Fruit fly (Drosophila melanogaster): Measurements from ENCODE around the gene shakB.

The shakB gene

DNA sequence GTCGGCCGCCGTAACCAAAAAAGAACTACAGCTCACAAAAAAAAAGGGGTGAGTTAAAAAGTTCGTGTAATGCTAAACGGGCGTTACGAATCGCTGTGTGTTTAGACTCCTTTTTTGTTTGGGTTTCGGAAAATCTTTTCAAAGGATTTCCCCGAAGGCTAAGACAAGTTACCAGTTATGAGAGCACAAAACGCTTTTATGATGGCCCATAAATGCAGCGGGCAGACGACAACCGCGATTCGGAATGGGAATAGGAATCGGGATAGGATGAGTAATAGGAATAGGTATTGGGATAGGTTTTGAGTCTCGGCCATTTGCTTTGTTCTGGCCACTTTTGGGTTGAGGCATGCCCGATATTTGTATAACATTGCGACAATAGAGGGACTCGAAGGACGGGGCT, 202.4 kb downstream of the shakB start:
- TF ChIP-seq woc (GFP tag; optimal IDR thresholded peaks at IDR 0.05) (no peak), jim (GFP tag; optimal IDR thresholded peaks at IDR 0.05) (no peak), Hr78 (GFP tag; optimal IDR thresholded peaks at IDR 0.05) (no peak), fru (GFP tag; optimal IDR thresholded peaks at IDR 0.05) (no peak), usp (GFP tag; optimal IDR thresholded peaks at IDR 0.05) (no peak), HLH106 (tag; optimal IDR thresholded peaks at IDR 0.05) (no peak), brk (GFP tag; optimal IDR thresholded peaks at IDR 0.05) (no peak), rgr (GFP tag; optimal IDR thresholded peaks at IDR 0.05) (no peak), dl (GFP tag; optimal IDR thresholded peaks at IDR 0.05; ENCODE audit: insufficient read depth in 1 of 2, partially characterized antibody in 2 of 2) (no peak), foxo (GFP tag; optimal IDR thresholded peaks at IDR 0.05) (no peak), sv (GFP tag; optimal IDR thresholded peaks at IDR 0.05) (no peak)

DNA sequence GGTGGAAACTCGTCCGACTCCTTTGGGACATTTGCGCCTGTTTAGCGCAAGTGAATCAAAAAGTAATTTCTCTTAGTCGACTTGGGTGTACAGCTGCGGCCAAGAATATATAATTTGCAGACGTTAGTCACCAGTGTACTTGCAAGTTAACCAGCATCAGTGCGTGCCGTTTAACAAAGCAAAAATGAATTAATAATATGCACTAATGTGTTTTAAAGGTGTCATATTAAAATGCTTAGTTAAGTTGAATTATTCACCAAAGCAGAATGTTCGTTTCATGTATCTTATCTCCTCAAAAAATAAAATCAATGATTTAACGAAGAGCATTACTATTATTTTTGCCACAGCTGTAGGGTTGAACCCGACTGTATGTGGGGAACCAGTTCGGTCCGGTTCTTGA, 203.6 kb downstream of the shakB start:
- TF ChIP-seq CG9705 (GFP tag; optimal IDR thresholded peaks at IDR 0.05) (no peak), h (GFP tag; optimal IDR thresholded peaks at IDR 0.05) (no peak), dmrt93B (GFP tag; optimal IDR thresholded peaks at IDR 0.05) (no peak), Rel (GFP tag; optimal IDR thresholded peaks at IDR 0.05) (no peak), Rel (tag; optimal IDR thresholded peaks at IDR 0.05) (no peak), Hr83 (GFP tag; optimal IDR thresholded peaks at IDR 0.05; ENCODE audit: poor library complexity, severe bottlenecking) (no peak), dsf (GFP tag; optimal IDR thresholded peaks at IDR 0.05; ENCODE audit: borderline replicate concordance) (no peak), psq (GFP tag; optimal IDR thresholded peaks at IDR 0.05) (no peak), Dif (GFP tag; optimal IDR thresholded peaks at IDR 0.05; ENCODE audit: partially characterized antibody) (no peak), sv (GFP tag; optimal IDR thresholded peaks at IDR 0.05) (no peak), jim (GFP tag; optimal IDR thresholded peaks at IDR 0.05) (no peak), woc (GFP tag; optimal IDR thresholded peaks at IDR 0.05) (no peak), pan (optimal IDR thresholded peaks at IDR 0.05) (no peak)

DNA sequence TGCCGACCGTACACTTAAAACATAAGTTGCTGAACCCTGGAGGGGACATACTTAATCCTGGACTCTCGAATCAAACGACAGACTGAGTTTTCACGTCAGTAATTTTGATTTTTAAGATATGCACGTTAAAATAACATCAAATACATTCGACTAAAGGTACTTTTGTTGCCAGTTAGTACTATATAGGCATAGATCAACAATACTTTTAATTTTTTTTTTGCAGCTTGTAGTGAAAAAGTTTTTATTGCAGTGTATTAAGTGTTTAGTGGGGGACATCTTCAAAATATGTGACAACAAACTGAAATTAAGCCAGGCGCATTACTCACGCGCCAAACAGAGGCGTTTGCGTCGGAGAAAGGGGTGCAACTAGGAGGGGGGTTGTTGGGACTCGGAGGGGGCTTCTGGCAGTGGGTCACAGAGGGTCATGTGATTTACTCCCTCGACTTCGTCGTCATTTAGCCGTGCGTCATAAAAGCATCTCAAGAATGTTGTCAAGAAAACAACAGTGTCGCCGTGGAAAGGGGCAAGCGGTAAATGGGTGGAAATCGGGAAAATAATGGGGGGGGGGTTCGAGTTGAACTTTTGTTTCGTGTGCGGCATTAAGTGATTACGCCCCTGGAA, 205.0 kb downstream of the shakB start:
- TF ChIP-seq sv (GFP tag; optimal IDR thresholded peaks at IDR 0.05) (no peak), dl (GFP tag; optimal IDR thresholded peaks at IDR 0.05; ENCODE audit: insufficient read depth in 1 of 2, partially characterized antibody in 2 of 2) (no peak), ey (GFP tag; optimal IDR thresholded peaks at IDR 0.05) (no peak), Vsx2 (GFP tag; optimal IDR thresholded peaks at IDR 0.05; ENCODE audit: partially characterized antibody) (no peak), Hr78 (GFP tag; optimal IDR thresholded peaks at IDR 0.05) (no peak), usp (GFP tag; optimal IDR thresholded peaks at IDR 0.05) (no peak), woc (GFP tag; optimal IDR thresholded peaks at IDR 0.05) (no peak), Rel (GFP tag; optimal IDR thresholded peaks at IDR 0.05) (no peak), Rel (tag; optimal IDR thresholded peaks at IDR 0.05) (no peak), Sp1 (GFP tag; optimal IDR thresholded peaks at IDR 0.05) (no peak), fru (GFP tag; optimal IDR thresholded peaks at IDR 0.05) (no peak), Dif (GFP tag; optimal IDR thresholded peaks at IDR 0.05; ENCODE audit: partially characterized antibody) (no peak), Hnf4 (GFP tag; optimal IDR thresholded peaks at IDR 0.05) (no peak), Mio (GFP tag; optimal IDR thresholded peaks at IDR 0.05) (no peak), OdsH (GFP tag; optimal IDR thresholded peaks at IDR 0.05) (no peak), Dfd (GFP tag; optimal IDR thresholded peaks at IDR 0.05) (no peak), CrebA (GFP tag; optimal IDR thresholded peaks at IDR 0.05; ENCODE audit: borderline replicate concordance) (no peak), lola (GFP tag; optimal IDR thresholded peaks at IDR 0.05) (no peak), jim (GFP tag; optimal IDR thresholded peaks at IDR 0.05) (no peak), Jra (GFP tag; optimal IDR thresholded peaks at IDR 0.05) (no peak)

DNA sequence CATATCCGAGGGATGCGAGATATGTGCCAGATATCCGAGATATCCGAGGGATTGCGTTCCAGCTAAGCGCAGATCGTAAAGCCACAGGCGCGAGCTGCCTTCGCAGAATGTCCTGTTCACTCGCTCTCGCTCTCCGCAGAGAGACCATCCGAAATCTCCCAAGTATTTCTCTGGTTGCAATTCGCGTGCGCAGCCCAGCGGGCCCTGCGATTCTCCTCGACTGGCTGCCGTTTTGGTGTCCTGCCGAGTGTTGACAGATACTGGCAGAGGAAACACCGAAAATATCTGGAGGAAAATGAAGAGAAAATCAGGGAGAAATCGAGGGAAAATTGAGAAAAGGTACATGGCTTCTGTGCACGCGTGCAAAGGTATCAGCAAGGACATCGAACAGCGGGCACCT, 209.4 kb downstream of the shakB start:
- TF ChIP-seq CrebA (GFP tag; optimal IDR thresholded peaks at IDR 0.05; ENCODE audit: borderline replicate concordance) (no peak), OdsH (GFP tag; optimal IDR thresholded peaks at IDR 0.05) (no peak), Jra (GFP tag; optimal IDR thresholded peaks at IDR 0.05) (no peak), lola (GFP tag; optimal IDR thresholded peaks at IDR 0.05) (no peak), fru (GFP tag; optimal IDR thresholded peaks at IDR 0.05) (no peak), sv (GFP tag; optimal IDR thresholded peaks at IDR 0.05) (no peak), br (GFP tag; optimal IDR thresholded peaks at IDR 0.05) (no peak), Hr83 (GFP tag; optimal IDR thresholded peaks at IDR 0.05; ENCODE audit: poor library complexity, severe bottlenecking) (no peak), Rel (GFP tag; optimal IDR thresholded peaks at IDR 0.05) (no peak), Rel (tag; optimal IDR thresholded peaks at IDR 0.05) (no peak), rgr (GFP tag; optimal IDR thresholded peaks at IDR 0.05) (no peak), ey (GFP tag; optimal IDR thresholded peaks at IDR 0.05) (no peak), Dif (GFP tag; optimal IDR thresholded peaks at IDR 0.05; ENCODE audit: partially characterized antibody) (no peak), Hnf4 (GFP tag; optimal IDR thresholded peaks at IDR 0.05) (no peak), usp (GFP tag; optimal IDR thresholded peaks at IDR 0.05) (no peak), CG9705 (GFP tag; optimal IDR thresholded peaks at IDR 0.05) (no peak), brk (GFP tag; optimal IDR thresholded peaks at IDR 0.05) (no peak)

All from whole organism, wandering third instar larva.